Worm (Caenorhabditis elegans): ENCODE data around the gene chst-1.

The chst-1 gene

ce11 chrII:8106921-8107695 lies at the start of gene chst-1, which contains the start of gene C41C4.9:
Gene chst-1 (minus strand): TSS chrII:8106971.
Gene C41C4.9 (plus strand): TSS chrII:8107645.
- TF ChIP-seq ztf-3 (GFP tag; optimal IDR thresholded peaks at IDR 0.05) (peak; percentile 36), dpff-1 (tag; optimal IDR thresholded peaks at IDR 0.05) (peak; percentile 83), tbx-9 (tag; optimal IDR thresholded peaks at IDR 0.05; ENCODE audit: borderline replicate concordance) (peak; percentile 61), B0035.1 (tag; optimal IDR thresholded peaks at IDR 0.05) (peak; percentile 46), nhr-27 (tag; optimal IDR thresholded peaks at IDR 0.05) (no peak), lsy-27 (tag; optimal IDR thresholded peaks at IDR 0.05; ENCODE audit: borderline replicate concordance, insufficient read depth) (peak; percentile 8), ztf-25 (GFP tag; IDR thresholded peaks at IDR 0.05) (peak; percentile 96), ztf-18 (tag; optimal IDR thresholded peaks at IDR 0.05) (peak; percentile 87), chd-7 (tag; optimal IDR thresholded peaks at IDR 0.05) (peak; percentile 88), F55B11.4 (tag; optimal IDR thresholded peaks at IDR 0.05; ENCODE audit: borderline replicate concordance, insufficient read depth) (peak; percentile 35), snpc-1.3 (tag; optimal IDR thresholded peaks at IDR 0.05; ENCODE audit: insufficient read depth) (peak; percentile 92), nhr-120 (GFP tag; IDR thresholded peaks at IDR 0.05) (no peak), egrh-3 (GFP tag; IDR thresholded peaks at IDR 0.05) (no peak), dox-1 (GFP tag; IDR thresholded peaks at IDR 0.05) (no peak), F37B4.10 (GFP tag; IDR thresholded peaks at IDR 0.05) (0 out of 2 replicates have a peak, but pooled peaks have one; percentile 90), egl-18 (GFP tag; IDR thresholded peaks at IDR 0.05) (no peak), mcd-1 (GFP tag; IDR thresholded peaks at IDR 0.05) (no peak), F49E8.2 (tag; optimal IDR thresholded peaks at IDR 0.05; ENCODE audit: insufficient read depth) (peak; percentile 41), ZK185.1 (tag; optimal IDR thresholded peaks at IDR 0.05; ENCODE audit: poor library complexity, severe bottlenecking) (peak; percentile 80), zim-3 (tag; optimal IDR thresholded peaks at IDR 0.05) (peak; percentile 95), nfya-1 (tag; optimal IDR thresholded peaks at IDR 0.05; ENCODE audit: borderline replicate concordance, insufficient read depth) (no peak), madf-10 (tag; optimal IDR thresholded peaks at IDR 0.05) (peak; percentile 75), him-1 (tag; optimal IDR thresholded peaks at IDR 0.05) (peak; percentile 92), mel-28 (tag; optimal IDR thresholded peaks at IDR 0.05; ENCODE audit: borderline replicate concordance) (no peak), nhr-80 (tag; optimal IDR thresholded peaks at IDR 0.05) (peak; percentile 75), let-526 (GFP tag; IDR thresholded peaks at IDR 0.05) (no peak; the same call in 1 of the 2 replicates), D2030.7 (GFP tag; IDR thresholded peaks at IDR 0.05) (no peak; the same call in 1 of the 2 replicates), ceh-79 (tag; optimal IDR thresholded peaks at IDR 0.05) (peak; percentile 92), B0336.3 (GFP tag; IDR thresholded peaks at IDR 0.05) (no peak; the same call in 1 of the 2 replicates), sea-2 (GFP tag; IDR thresholded peaks at IDR 0.05) (no peak), nfya-2 (GFP tag; IDR thresholded peaks at IDR 0.05) (no peak), ztf-26 (tag; optimal IDR thresholded peaks at IDR 0.05) (peak; percentile 88), ztf-28 (GFP tag; IDR thresholded peaks at IDR 0.05) (no peak), C06A6.2 (GFP tag; conservative IDR thresholded peaks at IDR 0.05) (peak; percentile 53; the same call in 1 of the 2 replicates), dpl-1 (GFP tag; optimal IDR thresholded peaks at IDR 0.05) (no peak), F52B5.7 (tag; optimal IDR thresholded peaks at IDR 0.05) (peak; percentile 94), fkh-3 (tag; optimal IDR thresholded peaks at IDR 0.05) (peak; percentile 84), Y95B8A.8 (GFP tag; IDR thresholded peaks at IDR 0.05) (no peak), somi-1 (GFP tag; optimal IDR thresholded peaks at IDR 0.05) (peak; percentile 70), cebp-1 (GFP tag; IDR thresholded peaks at IDR 0.05) (peak; percentile 23; the same call in 1 of the 2 replicates), cebp-1 (tag; optimal IDR thresholded peaks at IDR 0.05) (no peak), T07F8.4 (tag; optimal IDR thresholded peaks at IDR 0.05) (peak; percentile 74), nfyb-1 (GFP tag; IDR thresholded peaks at IDR 0.05) (peak; percentile 91), tlf-1 (GFP tag; optimal IDR thresholded peaks at IDR 0.05) (peak; percentile 64), F39B2.1 (GFP tag; IDR thresholded peaks at IDR 0.05) (peak; percentile 58; the same call in 1 of the 2 replicates), F10E7.11 (tag; optimal IDR thresholded peaks at IDR 0.05) (peak; percentile 88)

Measured in whole organism, young adult.